Fruit fly (Drosophila melanogaster) whole organism, embryonic: Measurements from ENCODE around the gene CG12811.

Source experiments
- Dll ChIP-seq: fragments of 200-800 bp; sonication (Bioruptor generic); IDR thresholded peaks from 4 replicates; pipeline ENCODE4 v1.3.6; 2022; ENCODE audit warnings: missing biosample characterization, missing genetic modification characterization; ENCODE audit not compliant: partially characterized antibody
- Ets65A ChIP-seq: fragments of 200-800 bp; sonication (Bioruptor generic); peaks from one replicate; lab custom pipeline; 2016; ENCODE audit warnings: missing biosample characterization, missing genetic modification characterization
- MESR4 ChIP-seq: fragments of 200-800 bp; sonication (Bioruptor generic); optimal IDR thresholded peaks from 2 replicates; lab custom pipeline; 2018; ENCODE audit warnings: missing biosample characterization, mild to moderate bottlenecking, missing genetic modification characterization, moderate library complexity
- Tbp ChIP-seq: fragments of >200 bp; optimal IDR thresholded peaks from 2 replicates; lab custom pipeline; 2018; ENCODE audit warnings: missing biosample characterization, missing genetic modification characterization
- so ChIP-seq: fragments of 200-800 bp; sonication (Bioruptor generic); IDR thresholded peaks from 3 replicates; pipeline ENCODE4 v1.3.6; 2022; ENCODE audit warnings: missing biosample characterization, missing genetic modification characterization

DNA sequence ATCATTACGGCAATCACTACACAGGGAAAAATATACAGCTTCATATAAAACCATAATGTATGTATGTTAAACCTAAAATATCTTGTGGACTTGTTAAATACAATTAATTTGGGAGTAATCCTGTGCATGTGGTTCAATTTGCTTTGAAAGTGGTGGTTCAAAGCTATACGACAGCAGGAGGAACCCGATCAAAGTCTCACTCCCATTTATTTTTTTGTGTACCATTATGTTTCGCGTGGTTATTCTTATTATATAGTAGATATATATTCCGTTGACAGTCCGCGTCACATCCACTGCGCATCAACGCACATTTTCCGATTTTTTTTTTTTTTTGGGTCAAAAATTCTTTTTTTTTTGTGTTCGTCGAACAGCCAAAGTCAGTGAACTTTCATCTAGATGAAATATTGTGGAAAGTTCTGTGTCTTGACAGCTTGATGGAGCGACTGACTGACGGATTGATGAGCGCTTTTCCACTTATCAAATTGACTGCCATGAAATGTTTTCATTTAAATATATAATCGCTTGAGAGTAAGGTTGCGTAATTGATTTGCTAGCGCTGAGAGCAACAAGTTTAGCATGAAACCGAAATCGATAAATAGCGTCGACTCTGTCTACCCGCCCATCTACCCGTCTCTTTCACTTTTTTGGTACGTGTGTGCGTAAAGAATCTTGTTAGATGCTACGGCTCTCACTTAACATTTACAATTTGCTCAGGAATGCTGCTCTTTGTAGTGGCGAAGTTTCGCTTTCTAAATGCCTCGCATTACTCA, 15.5 kb downstream of the CG12811 start:
- TF ChIP-seq MESR4 (GFP tag; lab: Kevin White, UChicago) (no peak), Dll (GFP tag; lab: Robert Waterston, UW) (no peak), so (GFP tag; lab: Robert Waterston, UW) (no peak), Tbp (GFP tag; lab: Kevin White, UChicago) (no peak), Ets65A (GFP tag; lab: Kevin White, UChicago) (peak; percentile 80)
